Fruit fly (Drosophila melanogaster): Measurements from ENCODE around the gene CG5177.

dm6 chr2L:7448371-7448770 lies 43.3 kb downstream of the CG5177 start:
- no peak for TF ChIP-seq ems (GFP tag; optimal IDR thresholded peaks at IDR 0.05)
- no peak for TF ChIP-seq vvl (GFP tag; IDR thresholded peaks at IDR 0.05)
- no peak for TF ChIP-seq chm (GFP tag; IDR thresholded peaks at IDR 0.05)
- no peak for TF ChIP-seq HLH3B (GFP tag; IDR thresholded peaks at IDR 0.05)
- TF ChIP-seq CG31388 (GFP tag; optimal IDR thresholded peaks at IDR 0.05) = no peak
- TF ChIP-seq gce (GFP tag; IDR thresholded peaks at IDR 0.05) = no peak
- TF ChIP-seq wor (GFP tag; IDR thresholded peaks at IDR 0.05) = no peak
- TF ChIP-seq da (GFP tag; optimal IDR thresholded peaks at IDR 0.05) = no peak
- TF ChIP-seq Abd-B (GFP tag; optimal IDR thresholded peaks at IDR 0.05) = no peak

Measured in whole organism, embryonic.